Worm (Caenorhabditis elegans) whole organism, mixed stage, embryonic: Measurements from ENCODE around the gene C32D5.8.

Source experiments
- M03D4.4 ChIP-seq: sonication (generic microtip); optimal IDR thresholded peaks from 2 replicates; lab custom pipeline; 2017; ENCODE audit warnings: mild to moderate bottlenecking, missing genetic modification characterization, missing compliant biosample characterization
- ces-1 ChIP-seq: fragments of 150-350 bp; optimal IDR thresholded peaks from 2 replicates; lab custom pipeline; 2014; ENCODE audit warnings: missing biosample characterization, missing genetic modification reagents, missing genetic modification characterization
- ham-2 ChIP-seq: fragments of 200-800 bp; sonication (Bioruptor generic); optimal IDR thresholded peaks from 2 replicates; lab custom pipeline; 2018; ENCODE audit warnings: mild to moderate bottlenecking, missing genetic modification characterization, missing compliant biosample characterization
- pha-4 ChIP-seq: fragments of 150-350 bp; optimal IDR thresholded peaks from 2 replicates; lab custom pipeline; 2018; ENCODE audit warnings: missing biosample characterization, missing genetic modification reagents, missing genetic modification characterization
- sptf-1 ChIP-seq: sonication (generic microtip); optimal IDR thresholded peaks from 2 replicates; lab custom pipeline; 2017; ENCODE audit warnings: mild to moderate bottlenecking, missing genetic modification characterization, moderate library complexity, missing compliant biosample characterization
- unc-39 ChIP-seq: fragments of 150-350 bp; optimal IDR thresholded peaks from 2 replicates; lab custom pipeline; 2014; ENCODE audit warnings: missing biosample characterization, missing genetic modification characterization
- ztf-11 ChIP-seq: fragments of 150-350 bp; optimal IDR thresholded peaks from 2 replicates; lab custom pipeline; 2014; ENCODE audit warnings: missing biosample characterization, missing genetic modification characterization

DNA sequence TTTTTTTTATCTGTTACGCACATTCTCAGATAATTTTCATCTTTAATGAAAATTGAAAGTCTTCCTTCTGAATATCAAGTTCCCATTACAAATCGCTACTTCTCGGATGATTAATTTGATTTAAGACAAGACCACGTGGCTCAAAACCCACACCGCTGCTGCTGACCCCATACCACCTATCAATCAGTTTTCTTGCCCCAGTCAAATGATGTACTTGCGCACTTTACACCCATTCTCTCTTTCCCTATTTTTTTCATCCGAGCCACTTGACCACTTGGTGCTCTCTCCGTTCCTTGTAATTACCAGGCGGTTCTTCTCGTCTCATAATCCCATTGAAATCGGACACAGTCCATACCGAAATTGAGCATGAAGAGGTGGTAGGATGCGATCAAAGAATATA, 48.3 kb upstream of the C32D5.8 start:
- TF ChIP-seq ces-1 (GFP tag; lab: Kevin White, UChicago): no peak
- no peak for TF ChIP-seq ztf-11 (tag; lab: Kevin White, UChicago)
- no peak for TF ChIP-seq M03D4.4 (tag; lab: Kevin White, UChicago)
- TF ChIP-seq pha-4: no peak
- no peak for TF ChIP-seq unc-39 (tag; lab: Kevin White, UChicago)
- TF ChIP-seq sptf-1 (tag; lab: Kevin White, UChicago): no peak
- no peak for TF ChIP-seq ham-2 (GFP tag; lab: Kevin White, UChicago)
